Fruit fly (Drosophila melanogaster) S2 (cell line): ENCODE data around the gene CG5439.

Experiments
- CG8478 ChIP-seq: fragments of >200 bp; optimal IDR thresholded peaks from 2 replicates; lab custom pipeline; 2018
- CTCF ChIP-seq, 2 experiments: fragments of >200 bp; optimal IDR thresholded peaks; 2 replicates each; lab custom pipeline; 2018

DNA sequence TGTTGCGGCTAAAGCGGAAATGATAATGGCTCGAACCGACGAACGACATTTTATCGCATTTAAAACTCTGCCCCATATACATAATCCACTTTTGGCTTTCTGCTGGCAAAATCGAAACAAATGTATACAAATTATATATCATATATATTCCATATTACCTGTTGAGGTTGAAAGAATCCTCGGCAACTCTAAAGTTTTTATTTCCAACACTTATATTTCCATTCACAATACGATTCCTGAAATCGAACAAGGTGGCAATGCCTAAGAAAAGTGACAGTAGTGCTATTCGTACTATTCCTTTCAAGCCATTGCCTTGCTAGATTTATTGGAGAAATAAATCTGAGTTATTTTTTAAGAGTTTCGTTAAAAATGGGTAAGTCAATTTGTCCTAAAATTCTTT is 18.4 kb upstream of the CG5439 start, which contains the start of gene Pk34A:
- TF ChIP-seq CG8478 (lab: Kevin White, UChicago) (no peak), CTCF (optimal IDR thresholded peaks at IDR 0.05; lab: Kevin White, UChicago) (no peak)
